Fruit fly (Drosophila melanogaster) whole organism, embryonic: ENCODE data around the gene CG1632.

ENCODE experiments used
- CG10654 ChIP-seq: fragments of 200-800 bp; sonication (Bioruptor generic); optimal IDR thresholded peaks from 2 replicates; lab custom pipeline; 2016; ENCODE audit warnings: missing biosample characterization, missing genetic modification characterization
- CG13287 ChIP-seq: fragments of 200-800 bp; sonication (Bioruptor generic); IDR thresholded peaks from 2 replicates; pipeline ENCODE4 v1.3.6; 2022; ENCODE audit warnings: missing biosample characterization, missing genetic modification characterization; ENCODE audit not compliant: partially characterized antibody
- CG14860 ChIP-seq: fragments of 200-800 bp; sonication (Bioruptor generic); IDR thresholded peaks from 3 replicates; pipeline ENCODE4 v1.3.6; 2022; ENCODE audit warnings: missing biosample characterization, missing genetic modification characterization; ENCODE audit not compliant: partially characterized antibody
- CG33557 ChIP-seq: fragments of 200-800 bp; sonication (Bioruptor generic); optimal IDR thresholded peaks from 2 replicates; lab custom pipeline; 2019; ENCODE audit warnings: missing biosample characterization, mild to moderate bottlenecking, missing genetic modification characterization, moderate library complexity
- CG4404 ChIP-seq: fragments of 200-800 bp; sonication (Bioruptor generic); IDR thresholded peaks from 2 replicates; pipeline ENCODE4 v1.3.6; 2022; ENCODE audit warnings: missing biosample characterization, missing genetic modification characterization
- CG4820 ChIP-seq: fragments of 200-800 bp; sonication (Bioruptor generic); optimal IDR thresholded peaks from 3 replicates; lab custom pipeline; 2016; ENCODE audit warnings: missing biosample characterization, missing genetic modification characterization
- Fer2 ChIP-seq: fragments of 200-800 bp; sonication (Bioruptor generic); optimal IDR thresholded peaks from 2 replicates; lab custom pipeline; 2018; ENCODE audit warnings: missing biosample characterization, mild to moderate bottlenecking, missing genetic modification characterization, moderate library complexity
- Sox100B ChIP-seq: fragments of 200-800 bp; sonication (Bioruptor generic); optimal IDR thresholded peaks from 3 replicates; lab custom pipeline; 2018; ENCODE audit warnings: missing biosample characterization, mild to moderate bottlenecking, missing genetic modification characterization
- bsh ChIP-seq, 2 experiments: fragments of 200-800 bp; sonication (Bioruptor generic); optimal IDR thresholded peaks; 2 replicates each; lab custom pipeline; 2017 to 2018; ENCODE audit warnings: mild to moderate bottlenecking in 2 of 2, missing biosample characterization in 2 of 2, missing genetic modification characterization in 2 of 2, moderate library complexity in 1 of 2
- fd96Cb ChIP-seq: fragments of 200-800 bp; sonication (Bioruptor generic); optimal IDR thresholded peaks from 2 replicates; lab custom pipeline; 2018; ENCODE audit warnings: missing biosample characterization, mild to moderate bottlenecking, missing genetic modification characterization, moderate library complexity
- ham ChIP-seq: fragments of 200-800 bp; sonication (Bioruptor generic); IDR thresholded peaks from 2 replicates; pipeline ENCODE4 v1.3.6; 2022; ENCODE audit warnings: missing biosample characterization, missing genetic modification characterization
- kay ChIP-seq: fragments of 200-800 bp; sonication (Bioruptor generic); optimal IDR thresholded peaks from 2 replicates; lab custom pipeline; 2016; ENCODE audit warnings: missing biosample characterization, missing genetic modification characterization

dm6 chrX:8251268-8251996, 1.0 kb upstream of the CG1632 start, which contains the start of gene ND-75:
- TF ChIP-seq CG13287 (GFP tag; lab: Robert Waterston, UW) (peak; percentile 33), ham (GFP tag; lab: Robert Waterston, UW) (no peak), CG10654 (GFP tag; lab: Kevin White, UChicago) (no peak), CG14860 (GFP tag; lab: Robert Waterston, UW) (no peak), CG33557 (GFP tag; lab: Kevin White, UChicago) (no peak), fd96Cb (tag; lab: Kevin White, UChicago) (no peak), Sox100B (GFP tag; lab: Kevin White, UChicago) (no peak), CG4820 (GFP tag; lab: Kevin White, UChicago) (no peak), kay (no peak), CG4404 (GFP tag; lab: Robert Waterston, UW) (no peak), Fer2 (tag; lab: Kevin White, UChicago) (no peak), bsh (GFP tag; optimal IDR thresholded peaks at IDR 0.05; lab: Kevin White, UChicago) (no peak)
